Fruit fly (Drosophila melanogaster) whole organism, prepupa: Measurements from ENCODE around the gene Polr1H.

Source experiments
- CG11902 ChIP-seq: fragments of 200-800 bp; sonication (Bioruptor generic); optimal IDR thresholded peaks from 3 replicates; lab custom pipeline; 2016; ENCODE audit warnings: missing biosample characterization, missing genetic modification characterization
- Eip75B ChIP-seq: fragments of 200-800 bp; sonication (Bioruptor generic); optimal IDR thresholded peaks from 3 replicates; lab custom pipeline; 2016; ENCODE audit warnings: missing biosample characterization, missing genetic modification characterization
- Gug ChIP-seq: fragments of 200-800 bp; sonication (Bioruptor generic); IDR thresholded peaks from 2 replicates; pipeline ENCODE4 v1.3.6; 2022; ENCODE audit warnings: missing biosample characterization, missing genetic modification characterization
- Lpt ChIP-seq: fragments of 200-800 bp; sonication (Bioruptor generic); optimal IDR thresholded peaks from 3 replicates; lab custom pipeline; 2016; ENCODE audit warnings: missing biosample characterization, missing genetic modification characterization
- OdsH ChIP-seq: fragments of 200-800 bp; sonication (Bioruptor generic); optimal IDR thresholded peaks from 3 replicates; lab custom pipeline; 2016; ENCODE audit warnings: missing biosample characterization, missing genetic modification characterization
- lz ChIP-seq: fragments of 200-800 bp; sonication (Bioruptor generic); optimal IDR thresholded peaks from 3 replicates; lab custom pipeline; 2016; ENCODE audit warnings: missing biosample characterization, missing genetic modification characterization

DNA sequence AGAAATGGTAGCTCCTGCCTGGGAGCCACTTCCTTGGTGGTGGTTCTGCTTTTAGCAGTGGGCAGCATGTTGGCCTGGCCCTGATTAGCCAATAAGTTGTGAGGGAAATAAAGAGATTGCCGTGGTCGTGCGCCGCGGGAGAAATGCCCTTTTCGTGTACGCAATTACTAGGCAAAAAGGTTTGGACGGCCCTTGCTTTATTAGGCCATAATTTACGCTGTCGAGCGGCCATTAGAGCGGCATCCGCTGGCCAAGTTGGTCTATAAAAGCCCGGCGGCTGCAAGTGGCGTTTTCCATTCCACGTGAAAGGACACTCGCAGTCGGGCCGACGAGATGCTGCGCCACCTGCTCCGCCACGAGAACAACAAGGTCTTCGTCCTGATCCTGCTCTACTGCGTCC, 8.4 kb downstream of the Polr1H start, which contains the start of gene Burs:
- TF ChIP-seq Gug (GFP tag; lab: Robert Waterston, UW), result no peak
- TF ChIP-seq lz (GFP tag; lab: Kevin White, UChicago), result no peak
- TF ChIP-seq CG11902 (GFP tag; lab: Kevin White, UChicago), result no peak
- TF ChIP-seq Lpt, result no peak
- no peak for TF ChIP-seq Eip75B (GFP tag; lab: Kevin White, UChicago)
- TF ChIP-seq OdsH (GFP tag; lab: Kevin White, UChicago), result no peak
